Fruit fly (Drosophila melanogaster): Measurements from ENCODE around the gene CG32344.

- TF ChIP-seq CG13204 (GFP tag; optimal IDR thresholded peaks at IDR 0.05) (no peak), Pif1A (GFP tag; optimal IDR thresholded peaks at IDR 0.05) (no peak), fd96Ca (GFP tag; IDR thresholded peaks at IDR 0.05) (no peak), CG12605 (GFP tag; IDR thresholded peaks at IDR 0.05) (no peak), CG14655 (GFP tag; optimal IDR thresholded peaks at IDR 0.05) (no peak), CG15710 (tag; optimal IDR thresholded peaks at IDR 0.05) (no peak), D1 (tag; optimal IDR thresholded peaks at IDR 0.05) (no peak), rn (GFP tag; IDR thresholded peaks at IDR 0.05) (no peak), gl (tag; optimal IDR thresholded peaks at IDR 0.05) (no peak)
Observed at dm6 chr3L:337148-337547, 12.6 kb upstream of the CG32344 start.

Measured in whole organism, pupa.